Fruit fly (Drosophila melanogaster): ENCODE measurements around the gene CG7706.

CG7706 gene

dm6 chr3R:18670441-18671111, 7.0 kb upstream of the CG7706 start (continued):
- TF ChIP-seq Gsc (GFP tag; IDR thresholded peaks at IDR 0.05): no peak
- TF ChIP-seq CG9797 (GFP tag; optimal IDR thresholded peaks at IDR 0.05): no peak
- TF ChIP-seq CG16863 (GFP tag; optimal IDR thresholded peaks at IDR 0.05): no peak
- TF ChIP-seq CG6654 (GFP tag; optimal IDR thresholded peaks at IDR 0.05): no peak
- no peak for TF ChIP-seq CG15073 (GFP tag; optimal IDR thresholded peaks at IDR 0.05)
- no peak for TF ChIP-seq H15 (GFP tag; IDR thresholded peaks at IDR 0.05)
- no peak for TF ChIP-seq CG10366 (GFP tag; IDR thresholded peaks at IDR 0.05)
- TF ChIP-seq Hr3 (GFP tag; optimal IDR thresholded peaks at IDR 0.05): peak; percentile 36
- TF ChIP-seq ash1 (GFP tag; optimal IDR thresholded peaks at IDR 0.05): no peak
- peak; percentile 67 for TF ChIP-seq CG15696 (tag; optimal IDR thresholded peaks at IDR 0.05)
- TF ChIP-seq dmrt99B (tag; optimal IDR thresholded peaks at IDR 0.05): peak; percentile 80
- no peak for TF ChIP-seq CG8290 (GFP tag; optimal IDR thresholded peaks at IDR 0.05)
- no peak for TF ChIP-seq CG8290 (tag; optimal IDR thresholded peaks at IDR 0.05)
- no peak for TF ChIP-seq BEAF-32 (GFP tag; optimal IDR thresholded peaks at IDR 0.05)
- no peak for TF ChIP-seq cas (GFP tag; IDR thresholded peaks at IDR 0.05)
- peak; percentile 7 for TF ChIP-seq trem (tag; optimal IDR thresholded peaks at IDR 0.05)
- TF ChIP-seq nau (GFP tag; optimal IDR thresholded peaks at IDR 0.05): no peak
- TF ChIP-seq lmd (GFP tag; IDR thresholded peaks at IDR 0.05): peak; percentile 45
- peak; percentile 91 for TF ChIP-seq sens (GFP tag)
- peak; percentile 63 for TF ChIP-seq Oli (tag; optimal IDR thresholded peaks at IDR 0.05)
- no peak for TF ChIP-seq CG4707 (GFP tag; optimal IDR thresholded peaks at IDR 0.05)
- TF ChIP-seq Atf3 (GFP tag; optimal IDR thresholded peaks at IDR 0.05): no peak
- no peak for TF ChIP-seq CG3726 (GFP tag; IDR thresholded peaks at IDR 0.05)
- TF ChIP-seq Med (GFP tag): peak; percentile 85
- no peak for TF ChIP-seq fru (optimal IDR thresholded peaks at IDR 0.05)
- TF ChIP-seq Ssrp (tag; optimal IDR thresholded peaks at IDR 0.05): peak; percentile 58
- no peak for TF ChIP-seq btn (GFP tag; optimal IDR thresholded peaks at IDR 0.05)
- TF ChIP-seq Hmx (GFP tag; optimal IDR thresholded peaks at IDR 0.05): no peak
- TF ChIP-seq dimm (GFP tag; IDR thresholded peaks at IDR 0.05): no peak
- TF ChIP-seq dati (GFP tag; IDR thresholded peaks at IDR 0.05): no peak
- TF ChIP-seq CG1832 (GFP tag; optimal IDR thresholded peaks at IDR 0.05): no peak
- peak; percentile 3 for TF ChIP-seq oc (tag; optimal IDR thresholded peaks at IDR 0.05)
- TF ChIP-seq Tbp (GFP tag; optimal IDR thresholded peaks at IDR 0.05): no peak
- TF ChIP-seq lbe (GFP tag; optimal IDR thresholded peaks at IDR 0.05): no peak
- peak; percentile 24 for TF ChIP-seq CG1602 (GFP tag; optimal IDR thresholded peaks at IDR 0.05)
- peak; percentile 65 for TF ChIP-seq row (GFP tag; IDR thresholded peaks at IDR 0.05)
- peak; percentile 53 for TF ChIP-seq Abd-B (GFP tag; optimal IDR thresholded peaks at IDR 0.05)
- peak; percentile 64 for TF ChIP-seq CG13296 (GFP tag; optimal IDR thresholded peaks at IDR 0.05)
- TF ChIP-seq Dad (GFP tag; optimal IDR thresholded peaks at IDR 0.05): no peak
- TF ChIP-seq CG17359 (tag; optimal IDR thresholded peaks at IDR 0.05): peak; percentile 49

dm6 chr3R:18671112-18671729, 6.4 kb upstream of the CG7706 start, which contains the start of gene CG31230:
TSS of gene CG31230 (plus strand) at chr3R:18671679.
- TF ChIP-seq sd (tag; optimal IDR thresholded peaks at IDR 0.05) (peak; percentile 94), Bteb2 (GFP tag; optimal IDR thresholded peaks at IDR 0.05) (no peak), HHEX (GFP tag; optimal IDR thresholded peaks at IDR 0.05) (no peak), CG11398 (GFP tag; optimal IDR thresholded peaks at IDR 0.05) (no peak), CG34376 (GFP tag; optimal IDR thresholded peaks at IDR 0.05) (peak; percentile 11), CG12104 (GFP tag; optimal IDR thresholded peaks at IDR 0.05) (no peak), ab (GFP tag; optimal IDR thresholded peaks at IDR 0.05) (no peak), HLH4C (GFP tag; IDR thresholded peaks at IDR 0.05; ENCODE audit: partially characterized antibody) (no peak), CG31365 (tag; optimal IDR thresholded peaks at IDR 0.05) (peak; percentile 2), lab (GFP tag; optimal IDR thresholded peaks at IDR 0.05) (peak; percentile 29), CTCF (GFP tag; optimal IDR thresholded peaks at IDR 0.05) (no peak), CG13775 (GFP tag; optimal IDR thresholded peaks at IDR 0.05) (no peak), tap (tag; optimal IDR thresholded peaks at IDR 0.05) (no peak), CG3838 (GFP tag; optimal IDR thresholded peaks at IDR 0.05) (no peak)
